Worm (Caenorhabditis elegans): ENCODE results near the gene arc-1.

Gene arc-1

ce11 chrII:9691839-9692238, 17.1 kb downstream of the arc-1 start, which contains the start of gene nlp-11:
TSS of gene nlp-11 (minus strand) at chrII:9691939.
- TF ChIP-seq ref-2 (tag; optimal IDR thresholded peaks at IDR 0.05) (no peak), nfya-1 (tag; optimal IDR thresholded peaks at IDR 0.05) (no peak), ceh-22 (tag; optimal IDR thresholded peaks at IDR 0.05) (no peak), C38D4.7 (GFP tag; optimal IDR thresholded peaks at IDR 0.05) (no peak), ceh-18 (tag; optimal IDR thresholded peaks at IDR 0.05) (no peak), dve-1 (tag; optimal IDR thresholded peaks at IDR 0.05) (no peak), unc-55 (GFP tag; optimal IDR thresholded peaks at IDR 0.05) (no peak), ceh-30 (tag; optimal IDR thresholded peaks at IDR 0.05) (no peak), fkh-10 (GFP tag; optimal IDR thresholded peaks at IDR 0.05) (no peak), lin-11 (tag; optimal IDR thresholded peaks at IDR 0.05) (no peak)

- peak; percentile 55 for TF ChIP-seq unc-42 (tag; optimal IDR thresholded peaks at IDR 0.05)
- no peak for TF ChIP-seq T23F11.4 (GFP tag; optimal IDR thresholded peaks at IDR 0.05)
Measured at ce11 chrII:9695942-9696341, 21.2 kb downstream of the arc-1 start.

ce11 chrII:9700363-9700762, 25.6 kb downstream of the arc-1 start, which contains the start of the genes Y53C12A.8 and Y53C12A.7:
TSS of gene Y53C12A.8 (minus strand) at chrII:9700463.
TSS of gene Y53C12A.7 (plus strand) at chrII:9700543.
- no peak for TF ChIP-seq C08G9.2 (tag; optimal IDR thresholded peaks at IDR 0.05)
- no peak for TF ChIP-seq ceh-2 (tag; optimal IDR thresholded peaks at IDR 0.05)
- no peak for TF ChIP-seq unc-55 (GFP tag; optimal IDR thresholded peaks at IDR 0.05)
- no peak for TF ChIP-seq ceh-19 (GFP tag; optimal IDR thresholded peaks at IDR 0.05)
- TF ChIP-seq ceh-22 (tag; optimal IDR thresholded peaks at IDR 0.05): no peak
- no peak for TF ChIP-seq pros-1 (tag; optimal IDR thresholded peaks at IDR 0.05)
- no peak for TF ChIP-seq ceh-31 (tag; optimal IDR thresholded peaks at IDR 0.05)
- TF ChIP-seq K02D7.2 (tag; optimal IDR thresholded peaks at IDR 0.05): no peak
- TF ChIP-seq ceh-34 (tag; optimal IDR thresholded peaks at IDR 0.05): no peak
- TF ChIP-seq pax-1 (tag; optimal IDR thresholded peaks at IDR 0.05): no peak
- TF ChIP-seq pha-2 (tag; optimal IDR thresholded peaks at IDR 0.05): no peak
- TF ChIP-seq C38D4.7 (GFP tag; optimal IDR thresholded peaks at IDR 0.05): no peak
- TF ChIP-seq fax-1 (tag; optimal IDR thresholded peaks at IDR 0.05): no peak
- no peak for TF ChIP-seq ets-4 (tag; optimal IDR thresholded peaks at IDR 0.05)
- no peak for TF ChIP-seq hlh-30 (tag; optimal IDR thresholded peaks at IDR 0.05; ENCODE audit: insufficient read depth)
- no peak for TF ChIP-seq sox-4 (tag; optimal IDR thresholded peaks at IDR 0.05)
- no peak for TF ChIP-seq ahr-1 (tag; optimal IDR thresholded peaks at IDR 0.05)
- TF ChIP-seq ceh-48 (tag; optimal IDR thresholded peaks at IDR 0.05): no peak
- TF ChIP-seq elt-4 (tag; optimal IDR thresholded peaks at IDR 0.05): no peak

ce11 chrII:9703601-9704000, 28.8 kb downstream of the arc-1 start, which contains the start of gene mop-25.2:
TSS of gene mop-25.2 (minus strand) at chrII:9703701.
- TF ChIP-seq unc-42 (tag; optimal IDR thresholded peaks at IDR 0.05): no peak
- no peak for TF ChIP-seq ceh-18 (tag; optimal IDR thresholded peaks at IDR 0.05)
- no peak for TF ChIP-seq dmd-4 (tag; optimal IDR thresholded peaks at IDR 0.05; ENCODE audit: borderline replicate concordance)
- TF ChIP-seq hlh-15 (tag; optimal IDR thresholded peaks at IDR 0.05): no peak
- no peak for TF ChIP-seq ceh-9 (tag; optimal IDR thresholded peaks at IDR 0.05)
- no peak for TF ChIP-seq gmeb-2 (tag; optimal IDR thresholded peaks at IDR 0.05)
- no peak for TF ChIP-seq ceh-19 (GFP tag; optimal IDR thresholded peaks at IDR 0.05)
- TF ChIP-seq tbx-7 (tag; optimal IDR thresholded peaks at IDR 0.05): no peak
- TF ChIP-seq hlh-6 (tag; optimal IDR thresholded peaks at IDR 0.05): no peak
- TF ChIP-seq zip-5 (tag; optimal IDR thresholded peaks at IDR 0.05): no peak

- TF ChIP-seq ceh-14 (tag; optimal IDR thresholded peaks at IDR 0.05): no peak
- no peak for TF ChIP-seq syd-9 (tag; optimal IDR thresholded peaks at IDR 0.05)
- TF ChIP-seq T23F11.4 (GFP tag; optimal IDR thresholded peaks at IDR 0.05): no peak
- TF ChIP-seq npax-4 (tag; optimal IDR thresholded peaks at IDR 0.05): no peak
- no peak for TF ChIP-seq elt-2 (tag; optimal IDR thresholded peaks at IDR 0.05)
- no peak for TF ChIP-seq zip-5 (tag; optimal IDR thresholded peaks at IDR 0.05)
- no peak for TF ChIP-seq K02D7.2 (tag; optimal IDR thresholded peaks at IDR 0.05)
Measured at ce11 chrII:9704746-9705145, 30.0 kb downstream of the arc-1 start, which contains the start of gene Y53C12A.10. TSS of gene Y53C12A.10 (minus strand) at chrII:9704846.
